Fruit fly (Drosophila melanogaster): ENCODE results near the gene CG14356.

DNA sequence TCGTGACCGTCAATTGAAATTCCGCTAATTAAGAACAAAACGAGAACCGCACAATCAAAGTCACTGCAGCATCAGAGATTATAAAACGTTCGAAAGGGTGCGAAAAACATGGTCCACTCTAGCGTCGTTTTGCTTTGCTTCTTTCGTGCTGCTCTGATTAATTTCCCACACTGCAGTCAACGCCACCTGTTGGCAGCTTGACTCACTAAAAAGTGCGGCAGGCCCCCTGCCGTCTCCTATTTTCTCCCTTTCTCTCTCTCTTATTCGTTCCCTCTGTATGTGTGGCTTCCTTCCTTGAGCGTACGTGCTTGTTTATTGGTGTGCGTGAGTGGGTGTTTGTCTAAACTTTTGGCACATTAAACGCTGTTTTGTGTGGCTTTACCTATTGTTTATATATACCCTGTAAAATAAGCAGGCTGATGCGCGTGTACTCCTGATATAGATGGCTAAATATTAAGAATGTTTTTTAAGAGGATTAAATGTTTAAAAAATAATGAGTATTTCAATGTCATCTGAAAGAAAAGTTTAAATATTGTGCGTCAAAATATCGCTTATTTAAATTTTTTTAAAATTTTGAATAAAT lies 33.3 kb downstream of the CG14356 start:
- TF ChIP-seq CG34367 (tag; optimal IDR thresholded peaks at IDR 0.05) (no peak), fd96Ca (GFP tag; IDR thresholded peaks at IDR 0.05) (no peak; the same call in 2 of the 3 replicates), Snoo (tag; optimal IDR thresholded peaks at IDR 0.05) (no peak), D1 (tag; optimal IDR thresholded peaks at IDR 0.05) (no peak), Pif1A (GFP tag; optimal IDR thresholded peaks at IDR 0.05) (no peak), CG8159 (tag; optimal IDR thresholded peaks at IDR 0.05) (peak; percentile 82), CG9948 (tag; optimal IDR thresholded peaks at IDR 0.05) (no peak)

All from whole organism, pupa.